Fruit fly (Drosophila melanogaster) whole organism, embryonic: Measurements from ENCODE around the gene CG7841.
A peak's percentile ranks its signal among the peaks of the same experiment; 100 is the strongest.

Experiments
- CG18619 ChIP-seq: fragments of 200-800 bp; sonication (Bioruptor generic); optimal IDR thresholded peaks from 3 replicates; lab custom pipeline; 2017; ENCODE audit warnings: missing biosample characterization, mild to moderate bottlenecking, missing genetic modification characterization
- CG33557 ChIP-seq: fragments of 200-800 bp; sonication (Bioruptor generic); optimal IDR thresholded peaks from 2 replicates; lab custom pipeline; 2019; ENCODE audit warnings: missing biosample characterization, mild to moderate bottlenecking, missing genetic modification characterization, moderate library complexity
- CG4854 ChIP-seq: fragments of 200-800 bp; sonication (Bioruptor generic); optimal IDR thresholded peaks from 2 replicates; lab custom pipeline; 2016; ENCODE audit warnings: missing biosample characterization, missing genetic modification characterization, inconsistent platforms
- Lpt ChIP-seq: fragments of >200 bp; optimal IDR thresholded peaks from 2 replicates; lab custom pipeline; 2018; ENCODE audit warnings: missing biosample characterization, missing genetic modification characterization
- Mad ChIP-seq: fragments of 200-800 bp; sonication (Bioruptor generic); optimal IDR thresholded peaks from 2 replicates; lab custom pipeline; 2016; ENCODE audit warnings: missing biosample characterization, missing genetic modification characterization
- Rx ChIP-seq: fragments of 200-800 bp; sonication (Bioruptor generic); IDR thresholded peaks from 2 replicates; pipeline ENCODE4 v1.3.6; 2022; ENCODE audit warnings: missing biosample characterization, missing genetic modification characterization
- bbx ChIP-seq: fragments of 200-800 bp; sonication (Bioruptor generic); IDR thresholded peaks from 2 replicates; pipeline ENCODE4 v1.3.6; 2022; ENCODE audit warnings: missing biosample characterization, missing genetic modification characterization; ENCODE audit not compliant: partially characterized antibody
- chif ChIP-seq, 2 experiments: fragments of 200-800 bp; sonication (Bioruptor generic); optimal IDR thresholded peaks; 3 replicates each; lab custom pipeline; 2016; ENCODE audit warnings: missing biosample characterization in 2 of 2, missing genetic modification characterization in 2 of 2
- crp ChIP-seq, 2 experiments: fragments of 200-800 bp; sonication (Bioruptor generic); optimal IDR thresholded peaks; 2 replicates in 1 of 2; 3 replicates in 1 of 2; lab custom pipeline; 2017; ENCODE audit warnings: missing biosample characterization in 2 of 2, missing genetic modification characterization in 2 of 2, mild to moderate bottlenecking in 1 of 2, moderate library complexity in 1 of 2
- lilli ChIP-seq: fragments of 200-800 bp; sonication (Bioruptor generic); optimal IDR thresholded peaks from 3 replicates; lab custom pipeline; 2016; ENCODE audit warnings: missing biosample characterization, missing genetic modification characterization
- repo ChIP-seq: fragments of 200-800 bp; sonication (Bioruptor generic); optimal IDR thresholded peaks from 2 replicates; lab custom pipeline; 2016; ENCODE audit warnings: missing biosample characterization, missing genetic modification characterization
- scrt ChIP-seq: fragments of 200-800 bp; sonication (Bioruptor generic); optimal IDR thresholded peaks from 2 replicates; lab custom pipeline; 2018; ENCODE audit warnings: missing biosample characterization, mild to moderate bottlenecking, missing genetic modification characterization, moderate library complexity
- sob ChIP-seq: fragments of 200-800 bp; sonication (Bioruptor generic); IDR thresholded peaks from 2 replicates; pipeline ENCODE4 v1.3.6; 2022; ENCODE audit warnings: missing biosample characterization, missing genetic modification characterization

dm6 chr3L:15532368-15533030 is 24.4 kb upstream of the CG7841 start:
- TF ChIP-seq lilli (GFP tag; lab: Kevin White, UChicago) (no peak), scrt (GFP tag; lab: Kevin White, UChicago) (no peak), sob (0 out of 2 replicates have a peak, but pooled peaks have one; percentile 34), Lpt (no peak), Rx (GFP tag; lab: Robert Waterston, UW) (peak; percentile 46), chif (GFP tag; optimal IDR thresholded peaks at IDR 0.05; lab: Kevin White, UChicago) (peak in 1 of 2 experiments; percentile 33), bbx (no peak), CG18619 (no peak), CG4854 (GFP tag; lab: Kevin White, UChicago) (no peak), CG33557 (no peak), crp (GFP tag; optimal IDR thresholded peaks at IDR 0.05; lab: Kevin White, UChicago) (no peak), Mad (GFP tag; lab: Kevin White, UChicago) (no peak), repo (no peak)
